Worm (Caenorhabditis elegans) whole organism, L1 larva: ENCODE data around the gene F48G7.9.

Experiments used
- C16A3.4 ChIP-seq: fragments of 150-350 bp; optimal IDR thresholded peaks from 2 replicates; lab custom pipeline; 2014; ENCODE audit warnings: missing biosample characterization, missing genetic modification characterization
- F16B12.6 ChIP-seq: fragments of 150-350 bp; optimal IDR thresholded peaks from 2 replicates; lab custom pipeline; 2014; ENCODE audit warnings: missing biosample characterization, missing genetic modification characterization
- Y116A8C.19 ChIP-seq: sonication (generic microtip); optimal IDR thresholded peaks from 2 replicates; lab custom pipeline; 2016; ENCODE audit warnings: missing compliant biosample characterization, missing genetic modification characterization, borderline replicate concordance
- aha-1 ChIP-seq: fragments of 150-350 bp; optimal IDR thresholded peaks from 2 replicates; lab custom pipeline; 2014; ENCODE audit warnings: missing biosample characterization, missing genetic modification characterization
- ama-1 ChIP-seq: fragments of 150-350 bp; optimal IDR thresholded peaks from 2 replicates; lab custom pipeline; 2014
- blmp-1 ChIP-seq: fragments of 150-350 bp; optimal IDR thresholded peaks from 2 replicates; lab custom pipeline; 2014; ENCODE audit warnings: missing biosample characterization, missing genetic modification characterization
- ces-1 ChIP-seq: fragments of 150-350 bp; optimal IDR thresholded peaks from 2 replicates; lab custom pipeline; 2014; ENCODE audit warnings: missing biosample characterization, missing genetic modification reagents, missing genetic modification characterization
- dpl-1 ChIP-seq, 3 experiments: fragments of 150-350 bp in 2 of 3; sonication (generic microtip) in 1 of 3; optimal IDR thresholded peaks; 2 replicates each; lab custom pipeline; 2014 to 2017; ENCODE audit warnings: missing biosample characterization in 3 of 3, missing genetic modification characterization in 3 of 3, missing genetic modification reagents in 3 of 3
- elt-2 ChIP-seq: sonication (generic microtip); optimal IDR thresholded peaks from 2 replicates; lab custom pipeline; 2016; ENCODE audit warnings: missing genetic modification characterization, mild to moderate bottlenecking, inconsistent platforms, missing compliant biosample characterization, missing genetic modification reagents
- elt-3 ChIP-seq, 6 experiments: fragments of 150-350 bp in 1 of 6; sonication (generic microtip); optimal IDR thresholded peaks; 2 replicates each; lab custom pipeline; 2017 to 2018; ENCODE audit warnings: missing biosample characterization in 6 of 6, missing genetic modification characterization in 6 of 6, inconsistent platforms in 1 of 6
- ets-5 ChIP-seq: fragments of 200-800 bp; sonication (Bioruptor generic); IDR thresholded peaks from 2 replicates; pipeline ENCODE4 v1.3.6; 2022; ENCODE audit warnings: missing genetic modification characterization, missing compliant biosample characterization
- fkh-10 ChIP-seq: sonication (generic microtip); optimal IDR thresholded peaks from 2 replicates; lab custom pipeline; 2017; ENCODE audit warnings: missing biosample characterization, missing genetic modification reagents, missing genetic modification characterization
- fkh-4 ChIP-seq: sonication (generic microtip); optimal IDR thresholded peaks from 2 replicates; lab custom pipeline; 2016; ENCODE audit warnings: missing compliant biosample characterization, missing genetic modification characterization, borderline replicate concordance
- fos-1 ChIP-seq: fragments of 150-350 bp; optimal IDR thresholded peaks from 2 replicates; lab custom pipeline; 2014; ENCODE audit warnings: missing biosample characterization, missing genetic modification characterization
- grh-1 ChIP-seq: fragments of 200-800 bp; sonication (Bioruptor generic); IDR thresholded peaks from 2 replicates; pipeline ENCODE4 v1.3.6; 2022; ENCODE audit warnings: missing genetic modification reagents, missing genetic modification characterization, missing compliant biosample characterization
- hlh-4 ChIP-seq: sonication (generic microtip); optimal IDR thresholded peaks from 2 replicates; lab custom pipeline; 2016; ENCODE audit warnings: mild to moderate bottlenecking, missing genetic modification characterization, missing compliant biosample characterization
- hpl-2 ChIP-seq: fragments of 150-350 bp; optimal IDR thresholded peaks from 2 replicates; lab custom pipeline; 2014; ENCODE audit warnings: missing biosample characterization, missing genetic modification reagents, missing genetic modification characterization
- irx-1 ChIP-seq: sonication (generic microtip); optimal IDR thresholded peaks from 2 replicates; lab custom pipeline; 2016; ENCODE audit warnings: missing genetic modification characterization, missing compliant biosample characterization
- isw-1 ChIP-seq: fragments of 200-800 bp; sonication (Bioruptor generic); IDR thresholded peaks from 2 replicates; pipeline ENCODE4 v1.3.6; 2022; ENCODE audit warnings: missing genetic modification characterization, missing compliant biosample characterization
- jun-1 ChIP-seq: fragments of 150-350 bp; optimal IDR thresholded peaks from 2 replicates; lab custom pipeline; 2014; ENCODE audit warnings: missing biosample characterization, missing genetic modification reagents, missing genetic modification characterization
- nhr-19 ChIP-seq: fragments of 200-800 bp; sonication (Bioruptor generic); conservative IDR thresholded peaks from 2 replicates; pipeline ENCODE4 v1.3.6; 2022; ENCODE audit warnings: missing genetic modification characterization, missing compliant biosample characterization
- nhr-47 ChIP-seq: sonication (generic microtip); optimal IDR thresholded peaks from 2 replicates; lab custom pipeline; 2016; ENCODE audit warnings: mild to moderate bottlenecking, missing genetic modification characterization, moderate library complexity, missing compliant biosample characterization
- nhr-77 ChIP-seq: fragments of 150-350 bp; optimal IDR thresholded peaks from 2 replicates; lab custom pipeline; 2014; ENCODE audit warnings: missing biosample characterization, missing genetic modification characterization
- nhr-84 ChIP-seq: sonication (generic microtip); optimal IDR thresholded peaks from 2 replicates; lab custom pipeline; 2017; ENCODE audit warnings: missing biosample characterization, missing genetic modification characterization
- nhr-90 ChIP-seq: sonication (generic microtip); optimal IDR thresholded peaks from 2 replicates; lab custom pipeline; 2016; ENCODE audit warnings: mild to moderate bottlenecking, missing genetic modification characterization, missing compliant biosample characterization; ENCODE audit not compliant: poor library complexity
- pag-3 ChIP-seq: sonication (generic microtip); optimal IDR thresholded peaks from 2 replicates; lab custom pipeline; 2017; ENCODE audit warnings: missing genetic modification characterization, mild to moderate bottlenecking, missing compliant biosample characterization, antibody characterized with exemption, borderline replicate concordance; ENCODE audit not compliant: insufficient read depth
- pax-3 ChIP-seq: fragments of 200-800 bp; sonication (Bioruptor generic); optimal IDR thresholded peaks from 2 replicates; lab custom pipeline; 2018; ENCODE audit warnings: mild to moderate bottlenecking, missing genetic modification characterization, moderate library complexity, missing compliant biosample characterization
- snpc-4 ChIP-seq: fragments of 150-350 bp; optimal IDR thresholded peaks from 2 replicates; lab custom pipeline; 2014; ENCODE audit warnings: missing biosample characterization, missing genetic modification characterization
- snu-23 ChIP-seq: sonication (generic microtip); optimal IDR thresholded peaks from 2 replicates; lab custom pipeline; 2016; ENCODE audit warnings: missing genetic modification characterization, missing compliant biosample characterization
- sptf-1 ChIP-seq: fragments of 150-350 bp; optimal IDR thresholded peaks from 2 replicates; lab custom pipeline; 2014; ENCODE audit warnings: missing biosample characterization, missing genetic modification characterization
- sup-37 ChIP-seq: fragments of 200-800 bp; sonication (Bioruptor generic); optimal IDR thresholded peaks from 2 replicates; lab custom pipeline; 2018; ENCODE audit warnings: mild to moderate bottlenecking, missing genetic modification characterization, missing compliant biosample characterization
- unc-98 ChIP-seq: fragments of 200-800 bp; sonication (Bioruptor generic); IDR thresholded peaks from 2 replicates; pipeline ENCODE4 v1.3.6; 2022; ENCODE audit warnings: missing genetic modification characterization, missing compliant biosample characterization
- xbp-1 ChIP-seq: sonication (generic microtip); optimal IDR thresholded peaks from 2 replicates; lab custom pipeline; 2016; ENCODE audit warnings: missing genetic modification characterization, missing compliant biosample characterization
- zag-1 ChIP-seq: fragments of 150-350 bp; optimal IDR thresholded peaks from 2 replicates; lab custom pipeline; 2014; ENCODE audit warnings: missing biosample characterization, missing genetic modification characterization
- ztf-11 ChIP-seq, 2 experiments: sonication (generic microtip); optimal IDR thresholded peaks; 2 replicates each; lab custom pipeline; 2016 to 2017; ENCODE audit warnings: missing genetic modification characterization in 2 of 2, missing biosample characterization in 1 of 2, missing compliant biosample characterization in 1 of 2
- ztf-4 ChIP-seq: fragments of 150-350 bp; optimal IDR thresholded peaks from 2 replicates; lab custom pipeline; 2014; ENCODE audit warnings: missing biosample characterization, missing genetic modification characterization

The F48G7.9 gene

ce11 chrV:664337-664847, 36.0 kb upstream of the F48G7.9 start, which contains the start of the genes F31F4.11 and srh-266:
Gene F31F4.11, minus strand, starts transcription at chrV:664437.
Gene srh-266, plus strand, starts transcription at chrV:664797.
- no peak for TF ChIP-seq sup-37 (GFP tag; lab: Kevin White, UChicago)
- TF ChIP-seq hlh-4 (tag; lab: Kevin White, UChicago), result peak; percentile 14

ce11 chrV:660210-660609, 31.8 kb upstream of the F48G7.9 start, which contains the start of gene F31F4.17:
Gene F31F4.17, minus strand, starts transcription at chrV:660310.
- no peak for TF ChIP-seq snu-23 (GFP tag; lab: Kevin White, UChicago)
- TF ChIP-seq snpc-4 (tag; lab: Kevin White, UChicago), result no peak
- TF ChIP-seq elt-2 (tag; lab: Kevin White, UChicago), result no peak
- TF ChIP-seq irx-1, result no peak
- TF ChIP-seq pax-3 (tag; lab: Kevin White, UChicago), result no peak
- TF ChIP-seq nhr-90 (tag; lab: Kevin White, UChicago), result no peak
- no peak for TF ChIP-seq nhr-19 (GFP tag; lab: Robert Waterston, UW)
- TF ChIP-seq dpl-1 (GFP tag; optimal IDR thresholded peaks at IDR 0.05; lab: Kevin White, UChicago), result no peak
- no peak for TF ChIP-seq jun-1 (tag; lab: Kevin White, UChicago)
- no peak for TF ChIP-seq F16B12.6
- TF ChIP-seq elt-3 (tag; optimal IDR thresholded peaks at IDR 0.05; lab: Kevin White, UChicago), result no peak
- TF ChIP-seq ces-1, result no peak
- TF ChIP-seq hlh-4 (tag; lab: Kevin White, UChicago), result no peak
- TF ChIP-seq pag-3 (tag; lab: Kevin White, UChicago), result no peak
- no peak for TF ChIP-seq sptf-1 (tag; lab: Kevin White, UChicago)
- no peak for TF ChIP-seq Y116A8C.19 (tag; lab: Kevin White, UChicago)

- TF ChIP-seq blmp-1 (tag; lab: Kevin White, UChicago), result no peak
- TF ChIP-seq fkh-10 (GFP tag; lab: Kevin White, UChicago), result no peak
- TF ChIP-seq xbp-1 (tag; lab: Kevin White, UChicago), result no peak
- no peak for TF ChIP-seq C16A3.4 (tag; lab: Kevin White, UChicago)
- TF ChIP-seq nhr-47 (tag; lab: Kevin White, UChicago), result no peak
- no peak for TF ChIP-seq dpl-1 (GFP tag; optimal IDR thresholded peaks at IDR 0.05; lab: Kevin White, UChicago)
- no peak for TF ChIP-seq snu-23 (GFP tag; lab: Kevin White, UChicago)
- TF ChIP-seq ztf-4 (tag; lab: Kevin White, UChicago), result no peak
- TF ChIP-seq ets-5 (GFP tag; lab: Robert Waterston, UW), result no peak
- no peak for TF ChIP-seq unc-98 (GFP tag; lab: Robert Waterston, UW)
- TF ChIP-seq fos-1, result no peak
- no peak for TF ChIP-seq aha-1
- TF ChIP-seq isw-1 (GFP tag; lab: Robert Waterston, UW), result no peak
- TF ChIP-seq Y116A8C.19 (tag; lab: Kevin White, UChicago), result no peak
- TF ChIP-seq ztf-11 (tag; optimal IDR thresholded peaks at IDR 0.05; lab: Kevin White, UChicago), result no peak
- TF ChIP-seq, all 84 proteins: peak for 0
These were observed 29.3 kb upstream of the F48G7.9 start, which contains the start of gene srh-246 for ce11 chrV:657678-658077. Gene srh-246, minus strand, starts transcription at chrV:657778.

- TF ChIP-seq ets-5 (GFP tag; lab: Robert Waterston, UW) (no peak), grh-1 (GFP tag; lab: Robert Waterston, UW) (no peak)
- TF ChIP-seq, all 84 proteins: peak for 0
These were observed 27.4 kb upstream of the F48G7.9 start, which contains the start of gene srh-245 for ce11 chrV:655823-656222. Gene srh-245, minus strand, starts transcription at chrV:655923.

ce11 chrV:654402-654801, 26.0 kb upstream of the F48G7.9 start, which contains the start of gene srj-6:
Gene srj-6, minus strand, starts transcription at chrV:654502.
- TF ChIP-seq ama-1, result no peak
- no peak for TF ChIP-seq fkh-4 (tag; lab: Kevin White, UChicago)
- no peak for TF ChIP-seq zag-1
- TF ChIP-seq F16B12.6, result no peak
- TF ChIP-seq hpl-2, result no peak
- TF ChIP-seq nhr-77, result no peak
- no peak for TF ChIP-seq nhr-84 (tag; lab: Kevin White, UChicago)
- TF ChIP-seq isw-1 (GFP tag; lab: Robert Waterston, UW), result no peak
- TF ChIP-seq Y116A8C.19 (tag; lab: Kevin White, UChicago), result no peak
- TF ChIP-seq C16A3.4 (tag; lab: Kevin White, UChicago), result no peak
